Worm (Caenorhabditis elegans): ENCODE data around the gene C50E3.11.

DNA sequence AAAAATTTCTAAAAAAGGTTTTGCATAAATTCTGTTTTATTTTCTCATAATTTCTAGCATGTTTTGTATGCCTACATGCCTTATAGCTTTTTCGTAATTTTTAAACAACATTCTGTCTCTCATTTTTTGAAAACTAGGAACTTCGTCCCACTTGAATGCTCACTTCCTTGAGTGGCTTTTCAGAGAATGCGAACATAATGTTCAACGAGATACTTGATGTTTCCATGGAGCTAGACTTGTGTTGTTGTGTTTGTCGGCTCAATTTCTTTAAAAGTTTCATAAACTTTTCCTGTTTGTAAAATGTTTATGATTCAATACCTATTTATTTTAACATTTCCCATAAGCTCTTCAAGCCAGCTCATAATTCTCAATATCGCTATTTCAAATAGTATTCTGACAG is 1.6 kb upstream of the C50E3.11 start, which contains the start of gene clec-213:
- no peak for TF ChIP-seq him-1 (tag; optimal IDR thresholded peaks at IDR 0.05)
- TF ChIP-seq W03F9.2 (tag; optimal IDR thresholded peaks at IDR 0.05), result no peak

Measured in whole organism, L4/young adult.